Worm (Caenorhabditis elegans) whole organism, L4 larva: ENCODE measurements around the gene asp-3.

Experiments
- dmd-6 ChIP-seq: fragments of 200-800 bp; sonication (Bioruptor generic); IDR thresholded peaks from 2 replicates; pipeline ENCODE4 v1.3.6; 2022; ENCODE audit warnings: missing genetic modification reagents, missing genetic modification characterization, missing compliant biosample characterization
- egl-27 ChIP-seq: sonication (generic microtip); optimal IDR thresholded peaks from 3 replicates; lab custom pipeline; 2017; ENCODE audit warnings: missing biosample characterization, missing genetic modification reagents, missing genetic modification characterization
- lin-13 ChIP-seq: fragments of 150-350 bp; optimal IDR thresholded peaks from 2 replicates; lab custom pipeline; 2014; ENCODE audit warnings: missing biosample characterization, missing genetic modification reagents, missing genetic modification characterization
- snpc-1.2 ChIP-seq: fragments of 200-800 bp; sonication (Bioruptor generic); IDR thresholded peaks from 2 replicates; pipeline ENCODE4 v1.3.6; 2022; ENCODE audit warnings: missing genetic modification reagents, missing genetic modification characterization, missing compliant biosample characterization
- unc-39 ChIP-seq: sonication (generic microtip); optimal IDR thresholded peaks from 2 replicates; lab custom pipeline; 2017; ENCODE audit warnings: missing biosample characterization, missing genetic modification characterization
- zag-1 ChIP-seq: fragments of 150-350 bp; optimal IDR thresholded peaks from 2 replicates; lab custom pipeline; 2014; ENCODE audit warnings: missing biosample characterization, missing genetic modification characterization

DNA sequence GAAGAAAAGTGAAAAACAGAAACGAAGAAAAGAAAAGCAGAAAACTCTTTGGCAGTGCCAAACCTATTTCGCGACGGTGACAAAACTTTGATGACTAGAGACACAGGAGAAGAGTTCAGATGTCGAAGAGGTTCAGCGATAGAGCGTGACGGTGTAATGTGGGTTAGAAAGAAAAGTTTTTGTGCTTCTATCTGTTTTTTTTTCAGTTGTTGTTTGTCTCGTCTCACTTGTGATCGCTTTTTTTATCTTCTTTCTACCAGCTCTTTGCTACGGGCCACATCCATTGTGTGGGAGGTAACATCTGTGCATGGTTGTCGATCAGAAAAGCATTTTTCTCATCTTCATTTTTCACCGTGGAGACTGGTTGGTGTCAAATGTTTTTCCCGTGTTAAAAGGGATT, 35.0 kb downstream of the asp-3 start, which contains the start of gene F41B4.1:
- TF ChIP-seq dmd-6 (GFP tag; lab: Robert Waterston, UW) (peak; percentile 11; the same call in 1 of the 2 replicates), egl-27 (tag; lab: Kevin White, UChicago) (no peak), zag-1 (no peak), lin-13 (GFP tag; lab: Kevin White, UChicago) (no peak), snpc-1.2 (GFP tag; lab: Robert Waterston, UW) (no peak), unc-39 (no peak)
